Worm (Caenorhabditis elegans): ENCODE measurements around the gene nspe-6.

The nspe-6 gene

ce11 chrII:12658409-12658808, 42.4 kb upstream of the nspe-6 start:
- no peak for TF ChIP-seq C38D4.7 (GFP tag; optimal IDR thresholded peaks at IDR 0.05)
- TF ChIP-seq ceh-31 (tag; optimal IDR thresholded peaks at IDR 0.05), result no peak
- no peak for TF ChIP-seq dmd-4 (tag; optimal IDR thresholded peaks at IDR 0.05; ENCODE audit: borderline replicate concordance)
- TF ChIP-seq hlh-30 (tag; optimal IDR thresholded peaks at IDR 0.05; ENCODE audit: insufficient read depth), result no peak
- no peak for TF ChIP-seq F13H6.1 (tag; optimal IDR thresholded peaks at IDR 0.05)
- TF ChIP-seq pat-9 (tag; optimal IDR thresholded peaks at IDR 0.05), result no peak

ce11 chrII:12657620-12658019, 41.6 kb upstream of the nspe-6 start:
- TF ChIP-seq nhr-11 (tag; optimal IDR thresholded peaks at IDR 0.05), result no peak
- no peak for TF ChIP-seq pros-1 (tag; optimal IDR thresholded peaks at IDR 0.05)
- TF ChIP-seq Y22D7AL.16 (tag; optimal IDR thresholded peaks at IDR 0.05), result no peak
- TF ChIP-seq gmeb-2 (tag; optimal IDR thresholded peaks at IDR 0.05), result no peak
- no peak for TF ChIP-seq unc-55 (GFP tag; optimal IDR thresholded peaks at IDR 0.05)
- TF ChIP-seq F13H6.1 (tag; optimal IDR thresholded peaks at IDR 0.05), result no peak
- TF ChIP-seq ceh-18 (tag; optimal IDR thresholded peaks at IDR 0.05), result no peak
- peak; percentile 63 for TF ChIP-seq ceh-14 (tag; optimal IDR thresholded peaks at IDR 0.05)

- TF ChIP-seq elt-4 (tag; optimal IDR thresholded peaks at IDR 0.05), result no peak
- TF ChIP-seq ceh-14 (tag; optimal IDR thresholded peaks at IDR 0.05), result no peak
- TF ChIP-seq ceh-9 (tag; optimal IDR thresholded peaks at IDR 0.05), result no peak
- TF ChIP-seq pha-2 (tag; optimal IDR thresholded peaks at IDR 0.05), result no peak
- no peak for TF ChIP-seq madf-2 (tag; optimal IDR thresholded peaks at IDR 0.05)
- TF ChIP-seq ceh-30 (tag; optimal IDR thresholded peaks at IDR 0.05), result no peak
- TF ChIP-seq dve-1 (tag; optimal IDR thresholded peaks at IDR 0.05), result no peak
- no peak for TF ChIP-seq pros-1 (tag; optimal IDR thresholded peaks at IDR 0.05)
- no peak for TF ChIP-seq ets-4 (tag; optimal IDR thresholded peaks at IDR 0.05)
- TF ChIP-seq hlh-6 (tag; optimal IDR thresholded peaks at IDR 0.05), result no peak
- TF ChIP-seq elt-2 (tag; optimal IDR thresholded peaks at IDR 0.05), result no peak
- TF ChIP-seq nhr-11 (tag; optimal IDR thresholded peaks at IDR 0.05), result no peak
- no peak for TF ChIP-seq ref-2 (tag; optimal IDR thresholded peaks at IDR 0.05)
- no peak for TF ChIP-seq ama-1 (optimal IDR thresholded peaks at IDR 0.05)
- TF ChIP-seq F13H6.1 (tag; optimal IDR thresholded peaks at IDR 0.05), result no peak
- no peak for TF ChIP-seq hlh-30 (tag; optimal IDR thresholded peaks at IDR 0.05; ENCODE audit: insufficient read depth)
- no peak for TF ChIP-seq unc-86 (tag; optimal IDR thresholded peaks at IDR 0.05)
- TF ChIP-seq nfya-1 (tag; optimal IDR thresholded peaks at IDR 0.05), result no peak
- TF ChIP-seq T23F11.4 (GFP tag; optimal IDR thresholded peaks at IDR 0.05), result no peak
These were observed 39.8 kb upstream of the nspe-6 start for ce11 chrII:12655816-12656215.

ce11 chrII:12654447-12654846, 38.5 kb upstream of the nspe-6 start, which contains the start of gene rgs-4:
TSS of gene rgs-4 (plus strand) at chrII:12654747.
- no peak for TF ChIP-seq tbx-7 (tag; optimal IDR thresholded peaks at IDR 0.05)
- no peak for TF ChIP-seq unc-86 (tag; optimal IDR thresholded peaks at IDR 0.05)
- no peak for TF ChIP-seq dve-1 (tag; optimal IDR thresholded peaks at IDR 0.05)
- TF ChIP-seq dmd-4 (tag; optimal IDR thresholded peaks at IDR 0.05; ENCODE audit: borderline replicate concordance), result no peak
- TF ChIP-seq gmeb-2 (tag; optimal IDR thresholded peaks at IDR 0.05), result no peak
- no peak for TF ChIP-seq sox-4 (tag; optimal IDR thresholded peaks at IDR 0.05)
- no peak for TF ChIP-seq che-1 (tag; optimal IDR thresholded peaks at IDR 0.05)
- TF ChIP-seq hlh-13 (GFP tag; optimal IDR thresholded peaks at IDR 0.05), result no peak
- no peak for TF ChIP-seq ceh-6 (GFP tag; optimal IDR thresholded peaks at IDR 0.05)
- TF ChIP-seq madf-2 (tag; optimal IDR thresholded peaks at IDR 0.05), result no peak
- TF ChIP-seq nhr-11 (tag; optimal IDR thresholded peaks at IDR 0.05), result no peak
- no peak for TF ChIP-seq hlh-6 (tag; optimal IDR thresholded peaks at IDR 0.05)
- no peak for TF ChIP-seq npax-4 (tag; optimal IDR thresholded peaks at IDR 0.05)
- no peak for TF ChIP-seq ceh-9 (tag; optimal IDR thresholded peaks at IDR 0.05)
- no peak for TF ChIP-seq ceh-48 (tag; optimal IDR thresholded peaks at IDR 0.05)
- TF ChIP-seq unc-3 (GFP tag; conservative IDR thresholded peaks at IDR 0.05), result no peak
- TF ChIP-seq unc-3 (tag; optimal IDR thresholded peaks at IDR 0.05), result no peak
- no peak for TF ChIP-seq hlh-8 (tag; optimal IDR thresholded peaks at IDR 0.05)
- TF ChIP-seq ceh-45 (GFP tag; IDR thresholded peaks at IDR 0.05), result no peak
- no peak for TF ChIP-seq nhr-232 (tag; optimal IDR thresholded peaks at IDR 0.05)

Measured in whole organism, late embryonic.